Worm (Caenorhabditis elegans): ENCODE measurements around the gene sphr-1.
A peak's percentile ranks its signal among the peaks of the same experiment; 100 is the strongest.

DNA sequence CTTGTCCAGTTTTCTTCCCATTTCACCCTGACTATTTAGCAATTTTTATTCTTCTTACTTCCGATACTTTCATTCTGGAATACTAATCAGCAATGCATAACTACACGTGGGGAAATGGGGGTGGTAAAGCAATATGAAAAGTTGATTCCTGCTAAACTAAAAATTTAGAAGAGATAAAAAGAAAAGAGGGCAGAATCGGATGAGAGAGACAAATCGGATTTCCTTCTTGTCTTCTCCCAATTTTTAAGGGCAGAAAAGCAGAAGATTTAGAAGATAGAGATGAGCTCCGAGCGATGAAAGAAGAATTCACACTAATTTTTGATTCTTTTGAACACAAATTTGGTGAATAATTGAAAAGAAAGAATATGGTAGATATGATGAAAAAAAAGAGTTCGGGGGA lies 2.6 kb downstream of the sphr-1 start:
- TF ChIP-seq lin-39 (tag; optimal IDR thresholded peaks at IDR 0.05) (no peak), nhr-237 (tag; optimal IDR thresholded peaks at IDR 0.05) (no peak), lsy-2 (tag; optimal IDR thresholded peaks at IDR 0.05) (peak in 1 of 2 experiments; percentile 22), nhr-77 (tag; optimal IDR thresholded peaks at IDR 0.05) (no peak), nhr-21 (tag; optimal IDR thresholded peaks at IDR 0.05) (no peak), dmd-4 (tag; optimal IDR thresholded peaks at IDR 0.05) (no peak), mbf-1 (tag; optimal IDR thresholded peaks at IDR 0.05) (no peak), snpc-4 (tag; optimal IDR thresholded peaks at IDR 0.05) (no peak), lin-13 (GFP tag; optimal IDR thresholded peaks at IDR 0.05) (no peak)

Measured in whole organism, L2 larva.